Worm (Caenorhabditis elegans) whole organism, midembryonic: Measurements from ENCODE around the gene D1046.16.

Experiments
- klf-2 ChIP-seq: fragments of 200-800 bp; sonication (Bioruptor generic); conservative IDR thresholded peaks from 2 replicates; pipeline ENCODE4 v1.3.6; 2022; ENCODE audit warnings: missing genetic modification reagents, missing genetic modification characterization, missing compliant biosample characterization
- ztf-29 ChIP-seq: fragments of 200-800 bp; sonication (Bioruptor generic); IDR thresholded peaks from 2 replicates; pipeline ENCODE4 v1.3.6; 2022; ENCODE audit warnings: missing genetic modification reagents, missing genetic modification characterization, missing compliant biosample characterization

ce11 chrIV:8933575-8933974 lies 11.6 kb downstream of the D1046.16 start, which contains the start of gene D1046.4:
- TF ChIP-seq ztf-29 (GFP tag; lab: Robert Waterston, UW) (no peak), klf-2 (no peak)
